Worm (Caenorhabditis elegans) whole organism, young adult: ENCODE data around the gene lig-1.

Experiments used
- F57C9.4 ChIP-seq: sonication (generic microtip); optimal IDR thresholded peaks from 2 replicates; lab custom pipeline; 2017; ENCODE audit warnings: mild to moderate bottlenecking, missing genetic modification characterization, missing compliant biosample characterization
- Y53G8AR.9 ChIP-seq: fragments of 200-800 bp; sonication (Bioruptor generic); conservative IDR thresholded peaks from 2 replicates; pipeline ENCODE4 v1.3.6; 2022; ENCODE audit warnings: missing genetic modification reagents, missing genetic modification characterization, missing compliant biosample characterization
- Y67H2A.10 ChIP-seq: fragments of 200-800 bp; sonication (Bioruptor generic); conservative IDR thresholded peaks from 2 replicates; pipeline ENCODE4 v1.3.6; 2022; ENCODE audit warnings: missing genetic modification reagents, missing genetic modification characterization, missing compliant biosample characterization
- aptf-2 ChIP-seq: fragments of 200-800 bp; sonication (Bioruptor generic); conservative IDR thresholded peaks from 2 replicates; pipeline ENCODE4 v1.3.6; 2022; ENCODE audit warnings: missing genetic modification reagents, missing genetic modification characterization, missing compliant biosample characterization
- egl-44 ChIP-seq: fragments of 200-800 bp; sonication (Bioruptor generic); IDR thresholded peaks from 2 replicates; pipeline ENCODE4 v1.3.6; 2022; ENCODE audit warnings: missing genetic modification reagents, missing genetic modification characterization, missing compliant biosample characterization
- hmg-1.2 ChIP-seq: fragments of 200-800 bp; sonication (Bioruptor generic); IDR thresholded peaks from 2 replicates; pipeline ENCODE4 v1.3.6; 2022; ENCODE audit warnings: missing genetic modification reagents, missing genetic modification characterization, missing compliant biosample characterization
- hrde-1 ChIP-seq: sonication (generic microtip); optimal IDR thresholded peaks from 2 replicates; lab custom pipeline; 2016; ENCODE audit warnings: missing genetic modification characterization, mild to moderate bottlenecking, missing compliant biosample characterization, moderate library complexity, missing genotype, missing genetic modification reagents, borderline replicate concordance
- pha-4 ChIP-seq: fragments of 150-350 bp; sonication (generic microtip); optimal IDR thresholded peaks from 2 replicates; lab custom pipeline; 2014; ENCODE audit warnings: missing biosample characterization, missing genetic modification reagents, missing genetic modification characterization
- repo-1 ChIP-seq: sonication (generic microtip); optimal IDR thresholded peaks from 2 replicates; lab custom pipeline; 2017; ENCODE audit warnings: mild to moderate bottlenecking, missing genetic modification characterization, missing compliant biosample characterization

DNA sequence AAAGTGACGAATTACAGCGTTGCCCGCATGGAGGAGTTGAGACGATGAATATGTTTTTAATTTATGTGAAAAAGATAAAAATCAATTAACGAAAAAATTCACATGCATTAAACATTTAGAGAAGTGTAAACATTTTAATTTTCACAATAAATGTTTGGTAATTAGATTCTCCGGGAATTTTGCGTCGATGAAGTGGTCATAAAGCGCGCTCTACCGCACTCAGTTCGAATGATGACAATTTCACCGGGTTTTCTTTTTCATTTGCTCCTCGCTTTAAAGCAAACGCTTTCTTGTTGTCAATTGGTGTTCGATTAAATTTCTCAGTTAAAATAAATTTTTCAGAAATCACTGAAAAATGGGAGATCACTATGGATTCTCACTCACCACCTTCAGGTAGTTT is 43.9 kb upstream of the lig-1 start, which contains the start of the genes D1054.1 and pas-2:
- no peak for TF ChIP-seq hrde-1 (tag; lab: Kevin White, UChicago)
- TF ChIP-seq Y67H2A.10 (GFP tag; lab: Robert Waterston, UW): no peak
- no peak for TF ChIP-seq hmg-1.2 (GFP tag; lab: Robert Waterston, UW)
- no peak for TF ChIP-seq Y53G8AR.9
- no peak for TF ChIP-seq repo-1
- no peak for TF ChIP-seq pha-4
- no peak for TF ChIP-seq F57C9.4 (tag; lab: Kevin White, UChicago)
- no peak for TF ChIP-seq egl-44 (GFP tag; lab: Robert Waterston, UW)
- TF ChIP-seq aptf-2 (GFP tag; lab: Robert Waterston, UW): no peak
